Fruit fly (Drosophila melanogaster): ENCODE measurements around the gene CG31248.

The CG31248 gene

DNA sequence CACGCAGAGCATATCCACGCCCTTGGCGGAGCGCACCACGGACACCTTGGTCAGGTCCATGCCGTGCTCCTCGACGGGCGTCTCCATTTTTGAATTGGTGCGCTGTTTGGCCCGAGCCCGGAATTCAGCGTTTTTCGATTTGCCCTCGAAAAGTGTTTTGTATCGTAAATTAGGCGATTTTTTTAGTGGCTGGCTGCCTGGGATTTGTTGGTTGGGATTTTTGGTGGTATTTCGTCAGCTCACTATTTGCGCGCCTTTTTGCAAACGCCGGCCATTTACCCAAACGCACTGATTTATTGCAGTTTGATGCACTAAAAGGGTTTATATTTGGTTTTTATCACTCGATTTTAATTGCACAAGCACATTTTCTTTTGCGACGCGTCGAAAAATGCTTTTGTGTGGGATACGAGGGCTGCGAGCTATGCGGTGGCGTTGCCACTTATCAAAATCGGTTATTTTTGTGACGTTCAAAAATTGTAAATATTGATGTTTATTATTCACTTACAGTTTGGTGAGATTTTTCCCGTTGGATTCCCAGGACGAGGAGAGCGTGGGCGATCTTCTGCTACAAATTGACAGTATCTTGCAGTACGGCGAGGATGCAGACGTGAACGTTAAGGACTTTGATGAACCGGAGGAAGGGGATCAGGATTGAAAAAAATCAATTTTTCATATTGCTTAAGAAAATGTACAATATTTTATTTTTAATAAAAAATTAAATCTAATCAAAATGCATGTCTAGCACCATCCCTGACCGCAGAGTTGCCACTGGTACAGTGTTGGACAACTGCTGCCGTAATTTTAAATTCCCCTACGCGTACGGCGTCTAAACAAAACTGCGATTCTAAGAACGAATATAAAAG lies 21.7 kb downstream of the CG31248 start, which contains the start of the genes gfzf and Sas-4 (continued):
- peak; percentile 48; the same call in 1 of the 2 replicates for TF ChIP-seq klu (GFP tag; IDR thresholded peaks at IDR 0.05)
- TF ChIP-seq run (tag; optimal IDR thresholded peaks at IDR 0.05), result no peak
- no peak for TF ChIP-seq C15 (GFP tag; IDR thresholded peaks at IDR 0.05)
- peak; percentile 11 for TF ChIP-seq Bdp1 (GFP tag; optimal IDR thresholded peaks at IDR 0.05)
- TF ChIP-seq cg (GFP tag; optimal IDR thresholded peaks at IDR 0.05), result no peak
- no peak for TF ChIP-seq Eip74EF (GFP tag; optimal IDR thresholded peaks at IDR 0.05)
- no peak for TF ChIP-seq en (GFP tag; optimal IDR thresholded peaks at IDR 0.05)
- TF ChIP-seq caup (GFP tag; optimal IDR thresholded peaks at IDR 0.05; ENCODE audit: severe bottlenecking), result no peak
- TF ChIP-seq hth (optimal IDR thresholded peaks at IDR 0.05), result no peak
- TF ChIP-seq Ssrp (tag; optimal IDR thresholded peaks at IDR 0.05), result peak; percentile 69
- peak; percentile 34 for TF ChIP-seq MESR4 (GFP tag; optimal IDR thresholded peaks at IDR 0.05)
- TF ChIP-seq org-1 (GFP tag; optimal IDR thresholded peaks at IDR 0.05), result no peak
- peak; percentile 48; the same call in 1 of the 2 replicates for TF ChIP-seq CG17328 (GFP tag; IDR thresholded peaks at IDR 0.05)
- TF ChIP-seq lbe (GFP tag; optimal IDR thresholded peaks at IDR 0.05), result no peak
- TF ChIP-seq HLH3B (GFP tag; IDR thresholded peaks at IDR 0.05), result peak; percentile 42; the same call in 1 of the 2 replicates
- peak; percentile 57 for TF ChIP-seq CG10543 (GFP tag; optimal IDR thresholded peaks at IDR 0.05)
- peak; percentile 44; the same call in 1 of the 3 replicates for TF ChIP-seq Optix (GFP tag; IDR thresholded peaks at IDR 0.05)
- TF ChIP-seq CG14860 (GFP tag; IDR thresholded peaks at IDR 0.05; ENCODE audit: partially characterized antibody), result no peak
- no peak for TF ChIP-seq CG7745 (tag; optimal IDR thresholded peaks at IDR 0.05)
- no peak for TF ChIP-seq MTF-1 (GFP tag; optimal IDR thresholded peaks at IDR 0.05; ENCODE audit: borderline replicate concordance)
- TF ChIP-seq Doc3 (GFP tag; IDR thresholded peaks at IDR 0.05; ENCODE audit: partially characterized antibody), result no peak
- no peak for TF ChIP-seq fd64A (GFP tag; optimal IDR thresholded peaks at IDR 0.05)
- TF ChIP-seq CG5180 (GFP tag; optimal IDR thresholded peaks at IDR 0.05), result no peak
- peak; percentile 46; the same call in 2 of the 3 replicates for TF ChIP-seq H15 (GFP tag; IDR thresholded peaks at IDR 0.05)
- peak; percentile 44 for TF ChIP-seq CG17829 (tag; optimal IDR thresholded peaks at IDR 0.05)
- TF ChIP-seq Side (GFP tag; optimal IDR thresholded peaks at IDR 0.05), result peak; percentile 39
- TF ChIP-seq jigr1 (GFP tag; IDR thresholded peaks at IDR 0.05), result 0 out of 3 replicates have a peak, but pooled peaks have one; percentile 35
- no peak for TF ChIP-seq exex (tag; optimal IDR thresholded peaks at IDR 0.05)
- no peak; the same call in 2 of the 3 replicates for TF ChIP-seq B-H1 (GFP tag; IDR thresholded peaks at IDR 0.05)
- TF ChIP-seq CG8765 (GFP tag; IDR thresholded peaks at IDR 0.05), result peak; percentile 35; the same call in 1 of the 2 replicates
- TF ChIP-seq pros (GFP tag; optimal IDR thresholded peaks at IDR 0.05), result no peak
- TF ChIP-seq vvl (GFP tag; IDR thresholded peaks at IDR 0.05), result peak; percentile 46; the same call in 1 of the 2 replicates
- TF ChIP-seq CG3163 (GFP tag; optimal IDR thresholded peaks at IDR 0.05), result no peak
- no peak for TF ChIP-seq CG43689 (GFP tag; IDR thresholded peaks at IDR 0.05)
- TF ChIP-seq CG1529 (GFP tag; optimal IDR thresholded peaks at IDR 0.05), result no peak
- no peak for TF ChIP-seq oc (tag; optimal IDR thresholded peaks at IDR 0.05)
- no peak for TF ChIP-seq Hand (GFP tag; optimal IDR thresholded peaks at IDR 0.05)
- peak; percentile 34 for TF ChIP-seq Nf-YC (tag; optimal IDR thresholded peaks at IDR 0.05)
- peak; percentile 28 for TF ChIP-seq Fer1 (GFP tag; optimal IDR thresholded peaks at IDR 0.05)
- no peak for TF ChIP-seq dati (GFP tag; IDR thresholded peaks at IDR 0.05)
- no peak for TF ChIP-seq tll (GFP tag; optimal IDR thresholded peaks at IDR 0.05)
- TF ChIP-seq fd96Cb (tag; optimal IDR thresholded peaks at IDR 0.05), result peak; percentile 30
- TF ChIP-seq Myb (GFP tag; optimal IDR thresholded peaks at IDR 0.05), result peak; percentile 38
- TF ChIP-seq tin (GFP tag; optimal IDR thresholded peaks at IDR 0.05), result peak; percentile 60
- peak; percentile 31 for TF ChIP-seq bab2 (GFP tag; optimal IDR thresholded peaks at IDR 0.05)
- no peak for TF ChIP-seq Doc2 (GFP tag; IDR thresholded peaks at IDR 0.05)
- peak; percentile 29 for TF ChIP-seq tx (GFP tag; optimal IDR thresholded peaks at IDR 0.05)
- TF ChIP-seq Opbp (GFP tag; IDR thresholded peaks at IDR 0.05; ENCODE audit: partially characterized antibody), result 0 out of 3 replicates have a peak, but pooled peaks have one; percentile 13

Measured in whole organism, embryonic.